Worm (Caenorhabditis elegans) whole organism, L4 larva: ENCODE results near the gene srw-119.

Source experiments
- F10B5.3 ChIP-seq: sonication (generic microtip); optimal IDR thresholded peaks from 2 replicates; lab custom pipeline; 2016; ENCODE audit warnings: mild to moderate bottlenecking, missing genetic modification characterization, missing compliant biosample characterization
- T26A8.4 ChIP-seq: fragments of 200-800 bp; sonication (Bioruptor generic); IDR thresholded peaks from 2 replicates; pipeline ENCODE4 v1.3.6; 2022; ENCODE audit warnings: missing genetic modification characterization, missing compliant biosample characterization
- ZK546.5 ChIP-seq, 2 experiments: sonication (generic microtip); optimal IDR thresholded peaks; 2 replicates each; lab custom pipeline; 2017; ENCODE audit warnings: missing biosample characterization in 2 of 2, missing genetic modification characterization in 2 of 2
- aha-1 ChIP-seq: fragments of 150-350 bp; peaks from one replicate; lab custom pipeline; 2014; ENCODE audit warnings: missing biosample characterization, missing genetic modification characterization
- aly-2 ChIP-seq: sonication (generic microtip); optimal IDR thresholded peaks from 2 replicates; lab custom pipeline; 2018; ENCODE audit warnings: missing biosample characterization, missing genetic modification characterization
- ceh-32 ChIP-seq: sonication (generic microtip); optimal IDR thresholded peaks from 2 replicates; lab custom pipeline; 2016; ENCODE audit warnings: mild to moderate bottlenecking, missing genetic modification characterization, missing compliant biosample characterization; ENCODE audit not compliant: poor library complexity
- cey-2 ChIP-seq: sonication (generic microtip); optimal IDR thresholded peaks from 3 replicates; lab custom pipeline; 2017; ENCODE audit warnings: missing genetic modification characterization, mild to moderate bottlenecking, missing compliant biosample characterization, antibody characterized with exemption, borderline replicate concordance; ENCODE audit not compliant: insufficient read depth
- daf-19 ChIP-seq: fragments of 200-800 bp; sonication (Bioruptor generic); conservative IDR thresholded peaks from 2 replicates; pipeline ENCODE4 v1.3.6; 2022; ENCODE audit warnings: missing genetic modification characterization, missing compliant biosample characterization
- egl-27 ChIP-seq: sonication (generic microtip); optimal IDR thresholded peaks from 3 replicates; lab custom pipeline; 2017; ENCODE audit warnings: missing biosample characterization, missing genetic modification reagents, missing genetic modification characterization
- fos-1 ChIP-seq: fragments of 150-350 bp; optimal IDR thresholded peaks from 2 replicates; lab custom pipeline; 2014; ENCODE audit warnings: missing biosample characterization, missing genetic modification characterization
- gei-8 ChIP-seq: fragments of 200-800 bp; sonication (Bioruptor generic); optimal IDR thresholded peaks from 2 replicates; lab custom pipeline; 2018; ENCODE audit warnings: mild to moderate bottlenecking, missing genetic modification characterization, missing compliant biosample characterization
- lin-1 ChIP-seq: fragments of 200-800 bp; sonication (Bioruptor generic); IDR thresholded peaks from 2 replicates; pipeline ENCODE4 v1.3.6; 2022; ENCODE audit warnings: missing genetic modification reagents, missing genetic modification characterization, missing compliant biosample characterization
- lin-15B ChIP-seq: fragments of 150-350 bp; sonication (generic microtip); optimal IDR thresholded peaks from 3 replicates; lab custom pipeline; 2014; ENCODE audit warnings: missing biosample characterization, missing genetic modification characterization
- lin-39 ChIP-seq: fragments of 150-350 bp; optimal IDR thresholded peaks from 2 replicates; lab custom pipeline; 2014; ENCODE audit warnings: missing biosample characterization, missing genetic modification reagents, missing genetic modification characterization
- madf-9 ChIP-seq: fragments of 200-800 bp; sonication (Bioruptor generic); conservative IDR thresholded peaks from 2 replicates; pipeline ENCODE4 v1.3.6; 2022; ENCODE audit warnings: missing genetic modification reagents, missing genetic modification characterization, missing compliant biosample characterization
- mep-1 ChIP-seq: fragments of 150-350 bp; sonication (generic microtip); optimal IDR thresholded peaks from 3 replicates; lab custom pipeline; 2014; ENCODE audit warnings: missing biosample characterization, missing genetic modification characterization
- mes-2 ChIP-seq: sonication (generic microtip); optimal IDR thresholded peaks from 2 replicates; lab custom pipeline; 2016; ENCODE audit warnings: missing genotype, mild to moderate bottlenecking, missing genetic modification characterization, missing compliant biosample characterization; ENCODE audit not compliant: poor library complexity, severe bottlenecking
- nhr-111 ChIP-seq: fragments of 200-800 bp; sonication (Bioruptor generic); optimal IDR thresholded peaks from 2 replicates; lab custom pipeline; 2018; ENCODE audit warnings: mild to moderate bottlenecking, missing genetic modification characterization, missing compliant biosample characterization
- nhr-237 ChIP-seq: sonication (generic microtip); optimal IDR thresholded peaks from 2 replicates; lab custom pipeline; 2017; ENCODE audit warnings: missing biosample characterization, missing genetic modification characterization
- nhr-28 ChIP-seq: fragments of 150-350 bp; optimal IDR thresholded peaks from 2 replicates; lab custom pipeline; 2014; ENCODE audit warnings: missing biosample characterization, missing genetic modification characterization
- nhr-76 ChIP-seq: fragments of 150-350 bp; optimal IDR thresholded peaks from 2 replicates; lab custom pipeline; 2014; ENCODE audit warnings: missing biosample characterization, missing genetic modification characterization
- rbr-2 ChIP-seq: sonication (generic microtip); optimal IDR thresholded peaks from 2 replicates; lab custom pipeline; 2016; ENCODE audit warnings: missing genotype, missing genetic modification characterization, missing compliant biosample characterization
- saeg-2 ChIP-seq: fragments of 200-800 bp; sonication (Bioruptor generic); IDR thresholded peaks from 2 replicates; pipeline ENCODE4 v1.3.6; 2022; ENCODE audit warnings: missing genetic modification reagents, missing genetic modification characterization, missing compliant biosample characterization
- snpc-4 ChIP-seq: fragments of 150-350 bp; optimal IDR thresholded peaks from 2 replicates; lab custom pipeline; 2014; ENCODE audit warnings: missing biosample characterization, missing genetic modification characterization
- spr-3 ChIP-seq: fragments of 200-800 bp; sonication (Bioruptor generic); optimal IDR thresholded peaks from 2 replicates; lab custom pipeline; 2018; ENCODE audit warnings: mild to moderate bottlenecking, missing genetic modification characterization, missing compliant biosample characterization
- tag-97 ChIP-seq: fragments of 200-800 bp; sonication (Bioruptor generic); IDR thresholded peaks from 2 replicates; pipeline ENCODE4 v1.3.6; 2022; ENCODE audit warnings: missing genetic modification characterization, missing compliant biosample characterization
- unc-130 ChIP-seq: sonication (generic microtip); optimal IDR thresholded peaks from 2 replicates; lab custom pipeline; 2016; ENCODE audit warnings: missing genetic modification reagents, missing genetic modification characterization, missing compliant biosample characterization
- unc-39 ChIP-seq: sonication (generic microtip); optimal IDR thresholded peaks from 2 replicates; lab custom pipeline; 2017; ENCODE audit warnings: missing biosample characterization, missing genetic modification characterization
- unc-62 ChIP-seq, 3 experiments: fragments of 150-350 bp in 1 of 3; sonication (generic microtip); optimal IDR thresholded peaks in 2 of 3; peaks in 1 of 3; 1 replicate in 1 of 3; 2 replicates in 2 of 3; lab custom pipeline; 2014 to 2017; ENCODE audit warnings: missing biosample characterization in 3 of 3, missing genetic modification characterization in 3 of 3, missing genetic modification reagents in 3 of 3, missing genotype in 1 of 3
- vab-7 ChIP-seq: fragments of 200-800 bp; sonication (Bioruptor generic); IDR thresholded peaks from 2 replicates; pipeline ENCODE4 v1.3.6; 2022; ENCODE audit warnings: missing genetic modification reagents, missing genetic modification characterization, missing compliant biosample characterization
- zfp-2 ChIP-seq: sonication (generic microtip); optimal IDR thresholded peaks from 2 replicates; lab custom pipeline; 2016; ENCODE audit warnings: mild to moderate bottlenecking, missing genetic modification characterization, missing compliant biosample characterization

Gene srw-119

DNA sequence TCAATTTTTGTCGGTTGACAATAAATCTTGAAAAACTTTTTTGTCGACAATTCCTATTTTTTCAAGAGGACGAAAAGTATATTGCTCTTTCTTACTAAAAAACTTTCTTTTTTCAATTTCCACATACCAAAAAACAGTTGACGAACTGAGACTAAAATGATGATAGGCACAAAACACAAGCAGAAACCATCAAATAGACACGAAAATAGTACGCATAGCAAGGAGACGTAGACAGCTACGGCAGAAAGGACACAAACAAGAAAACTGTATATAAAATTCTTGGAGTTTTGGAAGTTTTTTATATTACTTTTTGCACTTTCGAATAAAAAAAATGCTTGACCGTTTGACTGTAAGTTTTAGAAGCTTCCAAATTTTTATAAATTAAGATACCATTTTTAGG, 14.5 kb upstream of the srw-119 start, which contains the start of gene K12D9.1:
TSS of gene K12D9.1 (plus strand) at position 301 of the 400 bp plus-strand sequence.
- TF ChIP-seq nhr-28 (tag; lab: Kevin White, UChicago) (peak; percentile 39), unc-39 (tag; lab: Kevin White, UChicago) (no peak), vab-7 (GFP tag; lab: Robert Waterston, UW) (no peak)

ce11 chrV:3011394-3011793, 11.8 kb upstream of the srw-119 start, which contains the start of gene srw-135:
Gene srw-135 (minus strand): TSS chrV:3011494.
- peak; percentile 44 for TF ChIP-seq aha-1
- no peak for TF ChIP-seq aly-2 (tag; lab: Kevin White, UChicago)
- no peak for TF ChIP-seq ZK546.5 (tag; optimal IDR thresholded peaks at IDR 0.05; lab: Kevin White, UChicago)
- peak in 1 of 2 experiments; percentile 20 for TF ChIP-seq unc-62 (GFP tag; optimal IDR thresholded peaks at IDR 0.05 in 1 of 2; lab: Kevin White, UChicago)
- TF ChIP-seq unc-62 (tag; optimal IDR thresholded peaks at IDR 0.05; lab: Kevin White, UChicago), result no peak

DNA sequence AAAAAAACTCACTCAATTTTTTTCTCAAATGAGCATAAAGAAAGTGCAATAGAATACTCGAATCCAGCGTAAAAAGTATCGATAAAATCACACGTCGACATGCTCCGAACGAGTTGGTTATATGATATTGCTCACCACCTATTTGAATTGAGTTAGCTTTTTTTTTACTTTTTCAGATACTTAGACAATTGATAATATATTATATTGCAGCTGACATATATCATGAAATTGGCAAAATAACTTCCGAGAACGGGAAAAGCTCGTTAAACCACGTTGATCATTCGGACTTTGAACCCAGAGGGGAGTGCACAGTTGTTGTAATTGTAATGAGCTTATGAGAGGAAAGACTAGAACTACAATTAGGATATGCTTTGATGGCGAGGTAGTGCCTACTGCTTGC, 10.8 kb upstream of the srw-119 start, which contains the start of gene srw-136:
TSS of gene srw-136 (minus strand) at position 101 of the 400 bp plus-strand sequence.
- TF ChIP-seq nhr-111 (GFP tag; lab: Kevin White, UChicago) (no peak), snpc-4 (tag; lab: Kevin White, UChicago) (no peak), nhr-237 (no peak), nhr-76 (no peak), ceh-32 (no peak), lin-1 (GFP tag; lab: Robert Waterston, UW) (no peak), unc-62 (GFP tag; optimal IDR thresholded peaks at IDR 0.05 in 1 of 2; lab: Kevin White, UChicago) (peak in 1 of 2 experiments; percentile 41), unc-62 (tag; optimal IDR thresholded peaks at IDR 0.05; lab: Kevin White, UChicago) (no peak), spr-3 (GFP tag; lab: Kevin White, UChicago) (no peak)

DNA sequence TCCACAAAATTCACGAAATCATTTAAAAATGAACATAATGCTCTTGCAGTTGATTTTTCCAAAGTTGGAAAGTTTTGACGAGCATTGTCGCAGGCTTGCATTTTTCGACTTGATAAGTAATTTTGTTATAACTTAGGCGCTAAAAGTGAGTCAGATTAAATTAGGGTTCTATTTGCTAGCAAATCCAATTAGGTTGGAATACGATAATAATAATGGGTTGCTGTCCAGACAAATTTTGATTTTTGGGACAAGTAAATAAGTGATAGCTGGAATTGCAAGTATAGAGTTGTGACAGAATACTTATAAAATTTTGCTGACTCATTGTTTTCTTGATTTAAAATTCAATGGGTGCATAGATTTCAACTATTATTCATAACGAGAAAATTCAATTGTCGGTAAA, 6.3 kb upstream of the srw-119 start, which contains the start of gene srw-112:
TSS of gene srw-112 (minus strand) at position 101 of the 400 bp plus-strand sequence.
- peak; percentile 19 for TF ChIP-seq aha-1
- no peak for TF ChIP-seq mep-1 (tag; lab: Kevin White, UChicago)
- TF ChIP-seq, all 104 proteins: peak for 1

- TF ChIP-seq unc-130 (no peak), F10B5.3 (tag; lab: Kevin White, UChicago) (no peak), lin-15B (tag; lab: Kevin White, UChicago) (no peak), spr-3 (GFP tag; lab: Kevin White, UChicago) (no peak), fos-1 (tag; lab: Kevin White, UChicago) (no peak), saeg-2 (no peak), rbr-2 (no peak), madf-9 (GFP tag; lab: Robert Waterston, UW) (no peak), zfp-2 (tag; lab: Kevin White, UChicago) (no peak), cey-2 (tag; lab: Kevin White, UChicago) (no peak), T26A8.4 (GFP tag; lab: Robert Waterston, UW) (no peak), lin-39 (tag; lab: Kevin White, UChicago) (no peak)
- TF ChIP-seq, all 104 proteins: peak for 0
Observed at ce11 chrV:2996105-2996504, 3.5 kb downstream of the srw-119 start, which contains the start of gene srw-120. Gene srw-120 (minus strand): TSS chrV:2996205.

- TF ChIP-seq egl-27 (tag; lab: Kevin White, UChicago), result no peak
- no peak for TF ChIP-seq tag-97 (GFP tag; lab: Robert Waterston, UW)
- no peak for TF ChIP-seq spr-3 (GFP tag; lab: Kevin White, UChicago)
- no peak for TF ChIP-seq madf-9 (GFP tag; lab: Robert Waterston, UW)
Observed at ce11 chrV:2993816-2994215, 5.8 kb downstream of the srw-119 start, which contains the start of gene srw-115. Gene srw-115 (minus strand): TSS chrV:2993916.

- TF ChIP-seq mes-2 (tag; lab: Kevin White, UChicago), result no peak
- peak in 1 of 2 experiments; percentile 97 for TF ChIP-seq unc-62 (GFP tag; optimal IDR thresholded peaks at IDR 0.05 in 1 of 2; lab: Kevin White, UChicago)
- no peak for TF ChIP-seq unc-62 (tag; optimal IDR thresholded peaks at IDR 0.05; lab: Kevin White, UChicago)
- TF ChIP-seq daf-19, result no peak
- no peak for TF ChIP-seq gei-8 (GFP tag; lab: Kevin White, UChicago)
Observed at ce11 chrV:2992060-2992459, 7.6 kb downstream of the srw-119 start.
